Worm (Caenorhabditis elegans): ENCODE results near the gene catp-3.

DNA sequence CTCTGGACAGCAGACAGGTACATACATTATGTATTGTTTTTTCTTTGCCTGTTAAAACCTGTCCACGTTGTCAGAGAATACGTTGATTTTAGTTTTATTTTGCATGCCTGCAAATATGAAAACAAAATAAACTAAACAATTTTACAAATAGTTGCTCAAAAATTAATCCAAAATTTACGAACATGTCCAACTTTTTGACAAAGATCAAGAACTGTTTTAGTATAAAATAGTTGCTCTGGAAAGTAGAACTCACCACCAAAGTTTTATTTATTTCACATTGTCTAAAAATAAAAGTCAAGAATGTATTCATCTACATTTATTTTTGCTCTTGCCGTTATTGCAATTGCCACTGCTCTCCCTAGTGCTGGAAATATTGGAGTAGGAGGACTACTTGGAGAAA is 28.7 kb downstream of the catp-3 start, which contains the start of gene srlf-16:
- TF ChIP-seq aly-2 (tag; optimal IDR thresholded peaks at IDR 0.05) (no peak), fos-1 (tag; optimal IDR thresholded peaks at IDR 0.05) (no peak), lin-13 (GFP tag; optimal IDR thresholded peaks at IDR 0.05) (no peak)
